Fruit fly (Drosophila melanogaster): ENCODE measurements around the gene CG7550.

Gene CG7550

DNA sequence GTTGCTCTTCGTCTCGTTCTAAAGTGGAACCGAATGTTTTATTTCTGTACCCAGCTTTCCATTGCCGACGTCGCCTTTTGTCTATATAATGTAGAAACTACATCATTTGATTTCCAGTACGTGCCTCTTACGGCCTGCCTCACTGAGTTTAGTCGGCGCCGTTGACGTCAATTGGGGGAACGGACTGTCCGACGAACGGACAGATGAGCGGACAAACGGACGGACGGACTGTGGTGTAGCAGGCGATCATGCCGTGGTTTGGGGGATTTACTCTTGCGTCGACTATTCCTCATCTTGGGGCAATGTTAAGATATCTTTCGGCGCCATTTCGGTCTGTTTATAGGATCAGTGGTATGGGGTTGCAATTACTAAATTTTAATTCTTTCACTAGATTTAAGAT, 43.5 kb downstream of the CG7550 start:
- TF ChIP-seq CG17801 (GFP tag; optimal IDR thresholded peaks at IDR 0.05; ENCODE audit: partially characterized antibody), result no peak

DNA sequence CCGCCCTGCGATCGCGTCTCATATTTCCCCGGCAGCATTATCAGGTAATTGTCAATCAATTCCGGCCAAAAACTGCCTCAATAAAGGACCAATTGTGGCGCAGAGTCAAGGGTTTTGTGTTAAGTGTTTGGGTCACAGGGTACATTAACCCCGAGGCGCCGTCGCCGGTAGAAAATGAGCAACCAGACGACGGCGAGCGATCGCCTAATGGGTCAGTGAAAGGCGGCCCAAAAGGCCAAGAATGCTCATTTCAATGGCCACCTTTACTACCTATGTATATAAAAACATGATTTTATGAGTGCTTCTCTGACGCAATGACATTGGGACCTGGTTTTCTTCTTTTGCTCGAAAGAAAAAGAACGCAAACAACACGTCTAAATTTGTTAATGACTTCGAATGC, 44.7 kb downstream of the CG7550 start:
- no peak for TF ChIP-seq CG17801 (GFP tag; optimal IDR thresholded peaks at IDR 0.05; ENCODE audit: partially characterized antibody)

- TF ChIP-seq CG17801 (GFP tag; optimal IDR thresholded peaks at IDR 0.05; ENCODE audit: partially characterized antibody), result no peak
Measured at dm6 chr3L:8077953-8078352, 46.4 kb downstream of the CG7550 start.

DNA sequence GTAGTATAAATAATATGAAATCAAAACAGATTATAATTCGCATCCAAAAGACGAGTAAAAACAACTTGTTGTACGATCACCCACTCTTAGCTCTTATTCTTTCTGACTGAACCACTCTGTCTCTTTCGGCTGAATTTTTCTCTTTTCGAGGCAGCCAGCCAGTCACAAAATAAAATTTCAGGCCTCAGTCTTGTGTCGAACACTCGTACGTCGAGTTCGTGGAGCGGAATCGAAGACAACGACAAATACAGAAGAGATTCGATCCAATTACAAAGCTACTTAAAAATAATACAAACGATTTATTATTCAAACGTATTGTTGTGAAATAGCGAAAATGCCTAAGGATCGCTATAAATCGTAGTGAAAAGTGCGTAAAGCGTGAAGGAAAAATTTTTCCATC, 47.1 kb downstream of the CG7550 start:
- peak; percentile 12 for TF ChIP-seq CG17801 (GFP tag; optimal IDR thresholded peaks at IDR 0.05; ENCODE audit: partially characterized antibody)

DNA sequence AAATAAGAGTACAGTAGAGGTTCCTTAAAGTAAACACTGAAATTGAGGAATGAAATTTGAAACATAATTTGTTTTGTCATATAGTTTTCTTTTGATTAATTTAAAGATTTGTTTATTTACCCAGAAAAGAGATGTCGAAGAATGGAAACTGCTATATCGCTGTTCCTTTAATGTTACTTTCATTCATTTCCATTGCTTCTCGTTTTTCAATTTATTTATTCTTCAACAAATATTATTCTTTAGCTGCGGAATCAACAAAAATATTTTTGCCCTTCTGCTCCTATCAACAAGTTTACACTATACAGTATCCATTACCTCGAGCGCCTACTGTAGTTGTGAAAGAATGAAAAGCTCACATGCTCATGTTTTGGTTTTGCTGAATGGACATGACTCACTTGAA, 48.2 kb downstream of the CG7550 start:
- peak; percentile 57 for TF ChIP-seq CG17801 (GFP tag; optimal IDR thresholded peaks at IDR 0.05; ENCODE audit: partially characterized antibody)

DNA sequence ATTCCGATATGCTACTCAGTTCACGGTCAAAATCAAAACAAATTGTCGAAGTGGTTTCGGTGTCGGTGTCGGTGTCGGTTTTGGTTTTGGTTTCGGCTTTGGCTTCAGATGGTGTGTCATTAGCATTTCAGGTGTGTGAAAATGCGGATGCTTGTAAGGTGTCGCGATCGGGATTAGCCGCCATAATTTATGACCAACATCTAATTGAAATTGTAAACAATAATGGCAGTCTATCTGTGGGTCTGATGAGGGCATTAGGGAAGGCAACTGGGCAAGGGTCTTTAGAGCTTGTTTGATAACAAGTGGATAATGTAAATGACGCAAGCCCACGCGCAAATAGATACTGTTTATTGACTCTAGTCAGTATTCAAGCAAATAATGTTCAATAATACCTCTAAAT, 49.4 kb downstream of the CG7550 start:
- TF ChIP-seq CG17801 (GFP tag; optimal IDR thresholded peaks at IDR 0.05; ENCODE audit: partially characterized antibody), result no peak

- no peak for TF ChIP-seq CG17801 (GFP tag; optimal IDR thresholded peaks at IDR 0.05; ENCODE audit: partially characterized antibody)
Measured at dm6 chr3L:8073872-8074271, 50.5 kb downstream of the CG7550 start.

All from ovary, adult (tissue).